Fruit fly (Drosophila melanogaster): Measurements from ENCODE around the gene Polr1E.
A peak's percentile ranks its signal among the peaks of the same experiment; 100 is the strongest.

Gene Polr1E

dm6 chr3R:18274328-18275098, 27.0 kb downstream of the Polr1E start, which contains the start of the genes Vps39 and eIF1A (continued):
- TF ChIP-seq CG7928 (GFP tag; optimal IDR thresholded peaks at IDR 0.05) (no peak), C15 (GFP tag; IDR thresholded peaks at IDR 0.05) (no peak), Opbp (GFP tag; IDR thresholded peaks at IDR 0.05; ENCODE audit: partially characterized antibody) (peak; percentile 69)

dm6 chr3R:18269744-18270348, 31.7 kb downstream of the Polr1E start:
- TF ChIP-seq seq (GFP tag; IDR thresholded peaks at IDR 0.05) (peak; percentile 71; the same call in 1 of the 2 replicates), caup (GFP tag; optimal IDR thresholded peaks at IDR 0.05; ENCODE audit: severe bottlenecking) (no peak), Nf-YB (GFP tag; optimal IDR thresholded peaks at IDR 0.05) (peak; percentile 73), Gsc (GFP tag; IDR thresholded peaks at IDR 0.05) (no peak), CG3847 (GFP tag; IDR thresholded peaks at IDR 0.05) (no peak), Awh (GFP tag; IDR thresholded peaks at IDR 0.05) (no peak), CG9876 (GFP tag; optimal IDR thresholded peaks at IDR 0.05) (no peak), sisA (GFP tag; IDR thresholded peaks at IDR 0.05) (no peak), CG7271 (tag; optimal IDR thresholded peaks at IDR 0.05) (no peak), E2f1 (GFP tag; IDR thresholded peaks at IDR 0.05) (no peak), crp (GFP tag; optimal IDR thresholded peaks at IDR 0.05) (no peak), ranshi (GFP tag; IDR thresholded peaks at IDR 0.05) (no peak), usp (GFP tag; optimal IDR thresholded peaks at IDR 0.05) (no peak), vnd (GFP tag; IDR thresholded peaks at IDR 0.05; ENCODE audit: partially characterized antibody) (no peak), MESR4 (GFP tag; optimal IDR thresholded peaks at IDR 0.05) (no peak), CG43689 (GFP tag; IDR thresholded peaks at IDR 0.05) (no peak), PHDP (tag; optimal IDR thresholded peaks at IDR 0.05) (no peak), CG11504 (tag; optimal IDR thresholded peaks at IDR 0.05) (no peak), CG15269 (tag; optimal IDR thresholded peaks at IDR 0.05) (no peak), NC2α (GFP tag; optimal IDR thresholded peaks at IDR 0.05) (no peak), CG4282 (GFP tag; optimal IDR thresholded peaks at IDR 0.05) (no peak), Trl (optimal IDR thresholded peaks at IDR 0.05) (no peak), Trl (GFP tag; optimal IDR thresholded peaks at IDR 0.05) (no peak), CG14965 (GFP tag; optimal IDR thresholded peaks at IDR 0.05; ENCODE audit: borderline replicate concordance) (no peak), luna (GFP tag; optimal IDR thresholded peaks at IDR 0.05) (no peak), CG34224 (GFP tag; IDR thresholded peaks at IDR 0.05; ENCODE audit: partially characterized antibody) (0 out of 3 replicates have a peak, but pooled peaks have one; percentile 15), CG4854 (GFP tag; optimal IDR thresholded peaks at IDR 0.05) (no peak), CG13894 (tag; optimal IDR thresholded peaks at IDR 0.05) (no peak), CG17568 (GFP tag; optimal IDR thresholded peaks at IDR 0.05) (no peak), Usf (GFP tag; optimal IDR thresholded peaks at IDR 0.05) (no peak), trem (tag; optimal IDR thresholded peaks at IDR 0.05) (no peak), CG6254 (GFP tag; optimal IDR thresholded peaks at IDR 0.05) (no peak), HLH3B (GFP tag; IDR thresholded peaks at IDR 0.05) (no peak), Myb (GFP tag; optimal IDR thresholded peaks at IDR 0.05) (no peak), HLHmδ (GFP tag; optimal IDR thresholded peaks at IDR 0.05) (no peak), Fer3 (tag; optimal IDR thresholded peaks at IDR 0.05) (no peak), CG17361 (GFP tag; IDR thresholded peaks at IDR 0.05) (no peak), ssp (GFP tag; IDR thresholded peaks at IDR 0.05) (no peak), CG15073 (GFP tag; optimal IDR thresholded peaks at IDR 0.05) (no peak), bbx (GFP tag; IDR thresholded peaks at IDR 0.05; ENCODE audit: partially characterized antibody) (no peak), crol (GFP tag; IDR thresholded peaks at IDR 0.05) (no peak), Tbp (GFP tag; optimal IDR thresholded peaks at IDR 0.05) (no peak), Ets65A (GFP tag) (peak; percentile 92), slp2 (GFP tag; optimal IDR thresholded peaks at IDR 0.05) (no peak), CG15479 (GFP tag; optimal IDR thresholded peaks at IDR 0.05) (no peak)
